Worm (Caenorhabditis elegans): ENCODE data around the gene twk-21.

- no peak for TF ChIP-seq mab-5 (tag; optimal IDR thresholded peaks at IDR 0.05)
- TF ChIP-seq ztf-11 (tag; optimal IDR thresholded peaks at IDR 0.05) = no peak
These were observed 32.3 kb downstream of the twk-21 start, which contains the start of gene taf-3 for ce11 chrX:16331932-16332485.

Measured in whole organism, mixed stage, embryonic.